Fruit fly (Drosophila melanogaster): Measurements from ENCODE around the gene NijA.

NijA gene

dm6 chr3L:10664511-10665062, 32.1 kb downstream of the NijA start, which contains the start of gene simj (continued):
- TF ChIP-seq CG32772 (GFP tag; IDR thresholded peaks at IDR 0.05) (no peak), lola (GFP tag; optimal IDR thresholded peaks at IDR 0.05) (peak in 1 of 3 experiments; percentile 41), CG34376 (GFP tag; optimal IDR thresholded peaks at IDR 0.05) (peak; percentile 88), dimm (GFP tag; IDR thresholded peaks at IDR 0.05) (no peak), Atf3 (GFP tag; optimal IDR thresholded peaks at IDR 0.05) (no peak), CG11560 (tag; IDR thresholded peaks at IDR 0.05) (no peak), CG1024 (GFP tag; IDR thresholded peaks at IDR 0.05) (no peak), gcm2 (GFP tag; optimal IDR thresholded peaks at IDR 0.05) (peak; percentile 61), CG5180 (GFP tag; optimal IDR thresholded peaks at IDR 0.05) (peak; percentile 38), Tbp (GFP tag; optimal IDR thresholded peaks at IDR 0.05) (peak; percentile 32), CG2678 (tag; optimal IDR thresholded peaks at IDR 0.05) (peak; percentile 44), CG14710 (tag; optimal IDR thresholded peaks at IDR 0.05) (peak; percentile 62), CG2129 (GFP tag; IDR thresholded peaks at IDR 0.05; ENCODE audit: partially characterized antibody) (peak; percentile 44; the same call in 1 of the 2 replicates), CG15479 (GFP tag; optimal IDR thresholded peaks at IDR 0.05) (no peak), pb (GFP tag; optimal IDR thresholded peaks at IDR 0.05) (peak; percentile 10), B-H2 (GFP tag; optimal IDR thresholded peaks at IDR 0.05) (peak; percentile 87), crc (GFP tag; optimal IDR thresholded peaks at IDR 0.05) (no peak), gsb (GFP tag; IDR thresholded peaks at IDR 0.05) (no peak), CG1602 (GFP tag; optimal IDR thresholded peaks at IDR 0.05) (no peak), BtbVII (GFP tag; optimal IDR thresholded peaks at IDR 0.05) (peak; percentile 46), CG4424 (GFP tag; optimal IDR thresholded peaks at IDR 0.05) (no peak), CG15269 (tag; optimal IDR thresholded peaks at IDR 0.05) (peak; percentile 47), CG34224 (GFP tag; IDR thresholded peaks at IDR 0.05; ENCODE audit: partially characterized antibody) (peak; percentile 90), CG15514 (GFP tag; optimal IDR thresholded peaks at IDR 0.05) (peak; percentile 87), CG4328 (GFP tag; optimal IDR thresholded peaks at IDR 0.05) (peak; percentile 28), Stat92E (GFP tag; optimal IDR thresholded peaks at IDR 0.05) (peak in 1 of 3 experiments; percentile 75), sd (tag; optimal IDR thresholded peaks at IDR 0.05) (peak; percentile 59), jigr1 (GFP tag; IDR thresholded peaks at IDR 0.05) (no peak), nau (GFP tag; optimal IDR thresholded peaks at IDR 0.05) (peak; percentile 58), CG13894 (tag; optimal IDR thresholded peaks at IDR 0.05) (peak; percentile 89), repo (GFP tag; optimal IDR thresholded peaks at IDR 0.05) (peak; percentile 40), vnd (GFP tag; IDR thresholded peaks at IDR 0.05; ENCODE audit: partially characterized antibody) (peak; percentile 64), h (optimal IDR thresholded peaks at IDR 0.05) (no peak), ci (GFP tag; IDR thresholded peaks at IDR 0.05) (peak; percentile 81), CG3726 (GFP tag; IDR thresholded peaks at IDR 0.05) (no peak), HHEX (GFP tag; optimal IDR thresholded peaks at IDR 0.05) (peak; percentile 39), mirr (GFP tag; optimal IDR thresholded peaks at IDR 0.05) (peak; percentile 83), CG9817 (tag; optimal IDR thresholded peaks at IDR 0.05) (no peak), CG7357 (GFP tag; IDR thresholded peaks at IDR 0.05) (no peak), insv (GFP tag; optimal IDR thresholded peaks at IDR 0.05) (peak in 1 of 2 experiments; percentile 60), bsh (GFP tag; optimal IDR thresholded peaks at IDR 0.05) (peak in 1 of 2 experiments; percentile 26), Ada2b (GFP tag; IDR thresholded peaks at IDR 0.05) (no peak), CG11723 (GFP tag; optimal IDR thresholded peaks at IDR 0.05) (peak; percentile 12), NK7.1 (GFP tag; optimal IDR thresholded peaks at IDR 0.05) (no peak), mam (GFP tag; optimal IDR thresholded peaks at IDR 0.05) (peak; percentile 40), vfl (GFP tag; optimal IDR thresholded peaks at IDR 0.05) (peak; percentile 55), HLHmδ (GFP tag; optimal IDR thresholded peaks at IDR 0.05) (peak; percentile 75), toy (GFP tag; IDR thresholded peaks at IDR 0.05) (no peak), ems (GFP tag; optimal IDR thresholded peaks at IDR 0.05) (no peak), Hmr (GFP tag; optimal IDR thresholded peaks at IDR 0.05) (peak; percentile 68)
